Worm (Caenorhabditis elegans) whole organism, early embryonic: ENCODE data around the gene twk-45.

Source experiments
- B0310.2 ChIP-seq: sonication (generic microtip); optimal IDR thresholded peaks from 2 replicates; lab custom pipeline; 2016; ENCODE audit warnings: mild to moderate bottlenecking, missing genetic modification characterization, missing compliant biosample characterization
- F13C5.2 ChIP-seq: sonication (generic microtip); optimal IDR thresholded peaks from 2 replicates; lab custom pipeline; 2017; ENCODE audit warnings: mild to moderate bottlenecking, missing genetic modification characterization, inconsistent platforms, missing compliant biosample characterization
- aly-1 ChIP-seq: sonication (generic microtip); optimal IDR thresholded peaks from 2 replicates; lab custom pipeline; 2016; ENCODE audit warnings: missing genetic modification characterization, missing compliant biosample characterization
- ama-1 ChIP-seq: fragments of 150-350 bp; optimal IDR thresholded peaks from 2 replicates; lab custom pipeline; 2014
- ceh-13 ChIP-seq: fragments of 200-800 bp; sonication (Bioruptor generic); optimal IDR thresholded peaks from 2 replicates; lab custom pipeline; 2018; ENCODE audit warnings: mild to moderate bottlenecking, missing genetic modification characterization, missing compliant biosample characterization
- ceh-36 ChIP-seq: sonication (generic microtip); optimal IDR thresholded peaks from 2 replicates; lab custom pipeline; 2016; ENCODE audit warnings: missing genetic modification characterization, inconsistent platforms, missing compliant biosample characterization
- ets-7 ChIP-seq: sonication (generic microtip); optimal IDR thresholded peaks from 2 replicates; lab custom pipeline; 2016; ENCODE audit warnings: missing genotype, missing genetic modification characterization, missing compliant biosample characterization
- flt-1 ChIP-seq: fragments of 200-800 bp; sonication (Bioruptor generic); IDR thresholded peaks from 2 replicates; pipeline ENCODE4 v1.3.6; 2022; ENCODE audit warnings: missing genetic modification characterization, missing compliant biosample characterization
- hmbx-1 ChIP-seq: sonication (generic microtip); optimal IDR thresholded peaks from 2 replicates; lab custom pipeline; 2016; ENCODE audit warnings: mild to moderate bottlenecking, missing genetic modification characterization, missing compliant biosample characterization
- hmg-4 ChIP-seq: fragments of 200-800 bp; sonication (Bioruptor generic); optimal IDR thresholded peaks from 2 replicates; lab custom pipeline; 2018; ENCODE audit warnings: mild to moderate bottlenecking, missing genetic modification characterization, missing compliant biosample characterization
- hnd-1 ChIP-seq: sonication (generic microtip); optimal IDR thresholded peaks from 2 replicates; lab custom pipeline; 2016; ENCODE audit warnings: missing genetic modification characterization, missing compliant biosample characterization
- pes-1 ChIP-seq: fragments of 200-800 bp; sonication (Bioruptor generic); IDR thresholded peaks from 2 replicates; pipeline ENCODE4 v1.3.6; 2022; ENCODE audit warnings: missing genetic modification reagents, missing genetic modification characterization, missing compliant biosample characterization
- scrt-1 ChIP-seq: fragments of 200-800 bp; sonication (Bioruptor generic); IDR thresholded peaks from 2 replicates; pipeline ENCODE4 v1.3.6; 2022; ENCODE audit warnings: missing genetic modification characterization, missing compliant biosample characterization
- sea-1 ChIP-seq: fragments of 200-800 bp; sonication (Bioruptor generic); conservative IDR thresholded peaks from 2 replicates; pipeline ENCODE4 v1.3.6; 2022; ENCODE audit warnings: missing genetic modification characterization, missing compliant biosample characterization
- tbx-11 ChIP-seq: fragments of 200-800 bp; sonication (Bioruptor generic); IDR thresholded peaks from 2 replicates; pipeline ENCODE4 v1.3.6; 2022; ENCODE audit warnings: missing genetic modification characterization, missing compliant biosample characterization
- tbx-37 ChIP-seq: fragments of 200-800 bp; sonication (Bioruptor generic); conservative IDR thresholded peaks from 2 replicates; pipeline ENCODE4 v1.3.6; 2022; ENCODE audit warnings: missing genetic modification reagents, missing genetic modification characterization, missing compliant biosample characterization
- tra-4 ChIP-seq: sonication (generic microtip); optimal IDR thresholded peaks from 2 replicates; lab custom pipeline; 2017; ENCODE audit warnings: missing genetic modification characterization, missing compliant biosample characterization

Gene twk-45

ce11 chrIII:2760726-2761125 is 41.0 kb downstream of the twk-45 start, which contains the start of gene pho-9:
TSS of gene pho-9 (minus strand) at chrIII:2760816.
- TF ChIP-seq hmg-4 (GFP tag; lab: Kevin White, UChicago) (no peak), pes-1 (GFP tag; lab: Robert Waterston, UW) (no peak), tbx-37 (no peak), ceh-13 (GFP tag; lab: Kevin White, UChicago) (no peak), flt-1 (GFP tag; lab: Robert Waterston, UW) (no peak), hmbx-1 (tag; lab: Kevin White, UChicago) (no peak), tra-4 (tag; lab: Kevin White, UChicago) (no peak), tbx-11 (GFP tag; lab: Robert Waterston, UW) (no peak), scrt-1 (no peak), sea-1 (GFP tag; lab: Robert Waterston, UW) (no peak), ets-7 (no peak), F13C5.2 (no peak), ceh-36 (tag; lab: Kevin White, UChicago) (no peak)

ce11 chrIII:2759308-2759707 is 42.4 kb downstream of the twk-45 start:
- TF ChIP-seq flt-1 (GFP tag; lab: Robert Waterston, UW) (no peak), aly-1 (tag; lab: Kevin White, UChicago) (no peak), F13C5.2 (no peak), ama-1 (lab: Kevin White, UChicago) (no peak), scrt-1 (no peak), B0310.2 (tag; lab: Kevin White, UChicago) (no peak), hmg-4 (GFP tag; lab: Kevin White, UChicago) (no peak), tbx-37 (no peak), ets-7 (no peak), ceh-13 (GFP tag; lab: Kevin White, UChicago) (no peak), hmbx-1 (tag; lab: Kevin White, UChicago) (no peak), hnd-1 (tag; lab: Kevin White, UChicago) (no peak), pes-1 (GFP tag; lab: Robert Waterston, UW) (no peak), tbx-11 (GFP tag; lab: Robert Waterston, UW) (no peak), ceh-36 (tag; lab: Kevin White, UChicago) (no peak)

ce11 chrIII:2758092-2758491 is 43.6 kb downstream of the twk-45 start:
- TF ChIP-seq pes-1 (GFP tag; lab: Robert Waterston, UW) = no peak
- no peak for TF ChIP-seq sea-1 (GFP tag; lab: Robert Waterston, UW)
- no peak for TF ChIP-seq ceh-36 (tag; lab: Kevin White, UChicago)
- TF ChIP-seq hmbx-1 (tag; lab: Kevin White, UChicago) = no peak
- no peak for TF ChIP-seq tra-4 (tag; lab: Kevin White, UChicago)
- TF ChIP-seq flt-1 (GFP tag; lab: Robert Waterston, UW) = no peak
- no peak for TF ChIP-seq ets-7
- no peak for TF ChIP-seq ama-1 (lab: Kevin White, UChicago)
- no peak for TF ChIP-seq tbx-37
- TF ChIP-seq ceh-13 (GFP tag; lab: Kevin White, UChicago) = no peak
- TF ChIP-seq hmg-4 (GFP tag; lab: Kevin White, UChicago) = no peak
- TF ChIP-seq tbx-11 (GFP tag; lab: Robert Waterston, UW) = no peak
- TF ChIP-seq hnd-1 (tag; lab: Kevin White, UChicago) = no peak
- no peak for TF ChIP-seq F13C5.2

ce11 chrIII:2757478-2757877 is 44.2 kb downstream of the twk-45 start:
- peak; percentile 91 for TF ChIP-seq ceh-36 (tag; lab: Kevin White, UChicago)
- TF ChIP-seq ceh-13 (GFP tag; lab: Kevin White, UChicago) = no peak

- TF ChIP-seq hnd-1 (tag; lab: Kevin White, UChicago) = no peak
- no peak for TF ChIP-seq scrt-1
- no peak for TF ChIP-seq tra-4 (tag; lab: Kevin White, UChicago)
Measured at ce11 chrIII:2756260-2756659, 45.4 kb downstream of the twk-45 start, which contains the start of gene gldi-9. TSS of gene gldi-9 (minus strand) at chrIII:2756360.

- TF ChIP-seq hmg-4 (GFP tag; lab: Kevin White, UChicago) (no peak), ets-7 (no peak), aly-1 (tag; lab: Kevin White, UChicago) (no peak), hmbx-1 (tag; lab: Kevin White, UChicago) (no peak), B0310.2 (tag; lab: Kevin White, UChicago) (no peak), tbx-11 (GFP tag; lab: Robert Waterston, UW) (no peak), tra-4 (tag; lab: Kevin White, UChicago) (no peak), ceh-36 (tag; lab: Kevin White, UChicago) (no peak), pes-1 (GFP tag; lab: Robert Waterston, UW) (no peak), F13C5.2 (no peak), hnd-1 (tag; lab: Kevin White, UChicago) (no peak), ceh-13 (GFP tag; lab: Kevin White, UChicago) (no peak), sea-1 (GFP tag; lab: Robert Waterston, UW) (no peak), flt-1 (GFP tag; lab: Robert Waterston, UW) (no peak), tbx-37 (no peak)
Measured at ce11 chrIII:2746553-2746952, 55.1 kb downstream of the twk-45 start, which contains the start of gene Y71H2AM.14. TSS of gene Y71H2AM.14 (minus strand) at chrIII:2746653.
